Fruit fly (Drosophila melanogaster) S2 (cell line): ENCODE measurements around the gene grk.

Source experiments
- CG8478 ChIP-seq: fragments of >200 bp; optimal IDR thresholded peaks from 2 replicates; lab custom pipeline; 2018
- CTCF ChIP-seq, 2 experiments: fragments of >200 bp; optimal IDR thresholded peaks; 2 replicates each; lab custom pipeline; 2018

DNA sequence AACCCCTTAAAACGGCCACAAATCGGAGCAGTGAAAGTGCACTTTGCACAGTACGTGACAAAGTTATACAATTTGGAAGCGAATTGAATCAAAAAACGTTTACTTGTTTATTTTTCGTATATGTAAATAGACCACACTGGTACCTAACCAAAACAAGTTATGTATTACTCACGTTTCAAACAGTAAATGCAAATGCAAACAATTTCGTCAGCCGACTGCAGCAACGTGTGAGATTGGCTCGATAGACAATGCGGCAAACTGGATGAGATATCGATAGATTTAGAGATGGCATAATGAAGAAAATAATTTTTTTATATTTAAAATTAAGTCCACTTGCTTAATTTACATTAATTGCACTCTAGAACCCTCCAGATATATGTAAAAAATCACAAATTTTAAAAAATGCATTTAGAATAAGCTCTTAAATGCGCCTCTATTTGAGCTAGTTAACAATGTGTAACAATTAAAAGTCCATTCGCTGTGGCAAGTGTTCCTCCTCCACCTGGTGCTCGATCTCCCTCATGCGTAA, 51.8 kb downstream of the grk start, which contains the start of gene AlaRS:
- TF ChIP-seq CTCF (optimal IDR thresholded peaks at IDR 0.05; lab: Kevin White, UChicago) (no peak), CG8478 (lab: Kevin White, UChicago) (no peak)
